Worm (Caenorhabditis elegans): Measurements from ENCODE around the gene M70.1.

The M70.1 gene

DNA sequence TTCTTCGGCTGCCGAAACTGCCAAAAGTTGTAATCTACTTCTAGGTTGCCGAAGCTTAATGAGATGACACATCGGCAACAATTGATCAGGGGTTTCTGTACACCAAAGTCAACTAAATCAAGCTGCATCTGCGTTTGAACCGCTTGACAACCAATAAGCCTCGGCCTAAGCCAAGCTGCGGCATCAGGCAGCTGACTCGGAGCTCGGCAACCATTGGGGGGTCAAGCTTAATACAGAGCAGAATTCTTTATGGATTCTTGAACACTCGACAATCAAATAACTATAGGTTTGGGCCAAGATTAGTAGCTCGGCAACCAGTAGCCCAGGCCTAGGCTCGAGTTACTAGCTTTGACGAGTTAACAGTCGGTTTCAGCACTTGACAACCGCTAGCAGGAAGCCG, 24.8 kb upstream of the M70.1 start:
- TF ChIP-seq Y5F2A.4 (GFP tag; optimal IDR thresholded peaks at IDR 0.05) (no peak), lin-13 (GFP tag; optimal IDR thresholded peaks at IDR 0.05) (no peak), mes-2 (tag; optimal IDR thresholded peaks at IDR 0.05; ENCODE audit: poor library complexity, severe bottlenecking) (no peak), ceh-20 (GFP tag; IDR thresholded peaks at IDR 0.05) (no peak), lin-38 (GFP tag; IDR thresholded peaks at IDR 0.05) (no peak), php-3 (GFP tag; IDR thresholded peaks at IDR 0.05) (no peak), zfp-3 (GFP tag; conservative IDR thresholded peaks at IDR 0.05) (no peak), hlh-30 (tag; optimal IDR thresholded peaks at IDR 0.05; ENCODE audit: insufficient read depth) (no peak), ZK337.2 (GFP tag; IDR thresholded peaks at IDR 0.05) (no peak), lin-29 (GFP tag; IDR thresholded peaks at IDR 0.05) (no peak), gei-8 (GFP tag; optimal IDR thresholded peaks at IDR 0.05) (no peak), unc-130 (GFP tag; optimal IDR thresholded peaks at IDR 0.05) (no peak), sdz-12 (GFP tag; optimal IDR thresholded peaks at IDR 0.05) (no peak), dpl-1 (GFP tag; optimal IDR thresholded peaks at IDR 0.05) (no peak), zip-11 (GFP tag; IDR thresholded peaks at IDR 0.05) (no peak), nhr-237 (tag; optimal IDR thresholded peaks at IDR 0.05) (no peak)

ce11 chrIV:2221350-2221749, 24.3 kb upstream of the M70.1 start:
- TF ChIP-seq daf-12 (tag; optimal IDR thresholded peaks at IDR 0.05): no peak
- peak; percentile 5 for TF ChIP-seq hlh-11 (tag; optimal IDR thresholded peaks at IDR 0.05)
- no peak for TF ChIP-seq nhr-76 (tag; optimal IDR thresholded peaks at IDR 0.05)
- no peak for TF ChIP-seq unc-39 (tag; optimal IDR thresholded peaks at IDR 0.05)
- no peak for TF ChIP-seq Y48G9A.11 (GFP tag; IDR thresholded peaks at IDR 0.05)
- TF ChIP-seq hlh-30 (tag; optimal IDR thresholded peaks at IDR 0.05; ENCODE audit: insufficient read depth): peak; percentile 54
- TF ChIP-seq daf-16 (GFP tag; optimal IDR thresholded peaks at IDR 0.05): no peak
- TF ChIP-seq daf-16 (tag; optimal IDR thresholded peaks at IDR 0.05): peak; percentile 42
- TF ChIP-seq nhr-10 (tag; optimal IDR thresholded peaks at IDR 0.05): no peak
- TF ChIP-seq daf-8 (GFP tag; IDR thresholded peaks at IDR 0.05): no peak
- no peak for TF ChIP-seq unc-62 (GFP tag; optimal IDR thresholded peaks at IDR 0.05 in 1 of 2)
- TF ChIP-seq unc-62 (tag; optimal IDR thresholded peaks at IDR 0.05): no peak
- no peak for TF ChIP-seq skn-1 (tag; optimal IDR thresholded peaks at IDR 0.05)
- peak; percentile 41 for TF ChIP-seq nhr-28 (tag; optimal IDR thresholded peaks at IDR 0.05)
- no peak for TF ChIP-seq set-16 (GFP tag; IDR thresholded peaks at IDR 0.05)
- no peak for TF ChIP-seq nhr-48 (tag; optimal IDR thresholded peaks at IDR 0.05)
- TF ChIP-seq hif-1 (tag; optimal IDR thresholded peaks at IDR 0.05): no peak
- no peak for TF ChIP-seq cey-2 (tag; optimal IDR thresholded peaks at IDR 0.05; ENCODE audit: borderline replicate concordance, insufficient read depth)
- TF ChIP-seq rbr-2 (tag; optimal IDR thresholded peaks at IDR 0.05): no peak
- no peak for TF ChIP-seq zip-11 (GFP tag; IDR thresholded peaks at IDR 0.05)
- TF ChIP-seq ama-1 (optimal IDR thresholded peaks at IDR 0.05): no peak
- peak; percentile 11 for TF ChIP-seq pqm-1 (tag; optimal IDR thresholded peaks at IDR 0.05)
- TF ChIP-seq hmg-1.1 (GFP tag; IDR thresholded peaks at IDR 0.05): no peak

DNA sequence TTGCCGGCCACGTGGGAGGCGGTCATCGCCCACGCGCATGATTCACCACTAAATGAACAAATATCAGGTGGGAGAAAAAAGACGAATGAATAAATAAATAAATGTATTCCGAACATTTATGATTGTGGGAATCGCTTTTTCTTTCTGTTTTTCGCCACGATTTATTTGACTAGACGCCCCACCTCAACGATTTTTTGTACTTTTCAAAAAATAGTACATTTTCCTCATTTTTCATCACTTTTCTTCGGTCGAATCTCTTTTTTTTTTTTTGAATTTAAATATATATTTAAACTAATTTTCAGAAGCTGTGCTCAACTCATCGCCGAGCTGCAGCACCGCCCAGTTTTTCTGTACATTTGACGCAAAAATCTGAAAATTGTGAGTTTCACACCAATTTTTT, 23.1 kb upstream of the M70.1 start, which contains the start of gene fnip-2:
TSS of gene fnip-2 (plus strand) at position 301 of the 400 bp plus-strand sequence.
- TF ChIP-seq aha-1 (tag) (peak; percentile 65), ces-1 (GFP tag; optimal IDR thresholded peaks at IDR 0.05) (no peak), T26A8.4 (GFP tag; IDR thresholded peaks at IDR 0.05) (no peak), ctbp-1 (GFP tag; IDR thresholded peaks at IDR 0.05) (no peak), snpc-4 (tag; optimal IDR thresholded peaks at IDR 0.05) (no peak), F10B5.3 (tag; optimal IDR thresholded peaks at IDR 0.05) (no peak), arid-1 (GFP tag; conservative IDR thresholded peaks at IDR 0.05) (no peak), vab-7 (GFP tag; IDR thresholded peaks at IDR 0.05) (no peak)
